Worm (Caenorhabditis elegans): ENCODE measurements around the gene K04E7.1.

DNA sequence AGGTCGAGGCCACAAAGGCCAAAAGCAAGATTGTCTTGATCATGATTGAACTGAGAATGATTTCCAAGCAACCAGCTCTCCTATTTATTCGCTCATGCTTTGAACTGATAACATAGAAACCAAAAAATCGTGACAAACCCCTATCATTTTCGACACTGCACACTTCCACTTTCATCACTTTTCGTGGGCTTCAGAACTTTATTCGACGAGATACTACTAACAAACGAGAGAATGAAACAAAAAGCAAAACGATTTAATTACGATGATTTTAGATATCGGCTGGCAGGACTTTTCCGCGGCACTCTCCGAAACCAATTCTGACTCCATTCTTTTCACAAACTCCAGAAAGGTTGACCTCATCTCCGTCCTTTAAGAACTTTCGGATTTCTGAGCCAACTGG is 15.3 kb upstream of the K04E7.1 start, which contains the start of gene asp-14:
- no peak for TF ChIP-seq ceh-28 (tag; optimal IDR thresholded peaks at IDR 0.05)
- TF ChIP-seq skn-1 (tag; optimal IDR thresholded peaks at IDR 0.05), result no peak
- no peak for TF ChIP-seq nhr-11 (tag; optimal IDR thresholded peaks at IDR 0.05)
- TF ChIP-seq rbr-2 (tag; optimal IDR thresholded peaks at IDR 0.05), result no peak
- TF ChIP-seq R02D3.7 (tag; optimal IDR thresholded peaks at IDR 0.05), result no peak
- no peak for TF ChIP-seq aha-1 (tag)
- no peak for TF ChIP-seq ztf-11 (tag; optimal IDR thresholded peaks at IDR 0.05)
